Worm (Caenorhabditis elegans): ENCODE results near the gene ins-16.

The ins-16 gene

ce11 chrIII:2098185-2098584, 37.4 kb upstream of the ins-16 start:
- TF ChIP-seq ceh-28 (tag; optimal IDR thresholded peaks at IDR 0.05): peak; percentile 85
- TF ChIP-seq aha-1 (tag): no peak

DNA sequence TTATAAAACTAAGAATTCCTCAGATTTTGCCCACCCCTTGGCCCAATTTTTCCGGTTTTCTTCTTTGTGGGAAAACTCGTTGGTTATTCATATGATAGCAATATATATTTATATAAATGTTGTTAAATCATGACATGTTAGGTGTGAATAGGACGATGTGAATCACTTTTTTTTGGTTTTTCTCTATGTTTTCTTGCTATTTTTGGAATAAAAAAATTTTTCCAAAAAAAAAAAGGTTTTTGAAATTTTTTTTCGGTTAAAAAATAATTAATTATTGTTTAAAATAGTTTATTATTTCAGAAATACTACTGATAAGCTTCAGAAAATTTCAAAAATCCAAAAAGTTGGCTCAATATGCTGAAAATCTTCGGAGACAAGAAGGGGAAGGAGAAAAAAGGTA, 31.7 kb upstream of the ins-16 start, which contains the start of gene Y48G9A.9:
TSS of gene Y48G9A.9 (plus strand) at position 301 of the 400 bp plus-strand sequence.
- TF ChIP-seq madf-9 (GFP tag; conservative IDR thresholded peaks at IDR 0.05) (no peak), R02D3.7 (tag; optimal IDR thresholded peaks at IDR 0.05) (no peak), lin-38 (GFP tag; IDR thresholded peaks at IDR 0.05) (no peak), set-16 (GFP tag; IDR thresholded peaks at IDR 0.05) (no peak), madf-5 (GFP tag; IDR thresholded peaks at IDR 0.05) (no peak), hif-1 (tag; optimal IDR thresholded peaks at IDR 0.05) (no peak), rbr-2 (tag; optimal IDR thresholded peaks at IDR 0.05) (no peak), hlh-11 (tag; optimal IDR thresholded peaks at IDR 0.05) (no peak), F37D6.2 (tag; optimal IDR thresholded peaks at IDR 0.05) (no peak), F49E8.2 (tag; optimal IDR thresholded peaks at IDR 0.05; ENCODE audit: borderline replicate concordance) (no peak), Y75B8A.6 (GFP tag; IDR thresholded peaks at IDR 0.05) (no peak), F26F4.8 (GFP tag; conservative IDR thresholded peaks at IDR 0.05) (no peak)

DNA sequence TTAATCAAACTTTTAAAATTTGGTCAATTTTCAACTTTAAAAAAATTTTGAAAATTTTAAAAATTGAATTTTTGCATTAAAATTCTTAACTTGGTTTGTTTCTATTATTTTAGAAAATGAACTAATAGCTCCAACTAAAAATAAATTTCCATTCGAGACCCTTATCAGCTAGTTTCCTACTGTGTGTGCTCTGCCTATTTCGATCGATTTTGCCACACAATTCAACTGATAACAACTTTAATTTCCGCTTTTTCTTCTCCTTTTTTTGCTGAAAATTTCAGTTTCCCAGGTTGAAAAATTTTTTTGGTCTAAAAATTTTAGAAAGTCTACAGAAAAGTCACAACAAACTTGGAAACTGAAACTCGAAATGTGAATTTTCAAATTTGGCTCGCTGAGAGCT, 30.6 kb upstream of the ins-16 start:
- TF ChIP-seq F10B5.3 (tag; optimal IDR thresholded peaks at IDR 0.05) (no peak), arid-1 (GFP tag; conservative IDR thresholded peaks at IDR 0.05) (no peak), dmd-6 (GFP tag; IDR thresholded peaks at IDR 0.05) (peak; percentile 6; the same call in 1 of the 2 replicates), ZK337.2 (GFP tag; IDR thresholded peaks at IDR 0.05) (no peak), F26F4.8 (GFP tag; conservative IDR thresholded peaks at IDR 0.05) (no peak), hmg-1.1 (GFP tag; IDR thresholded peaks at IDR 0.05) (no peak), unc-39 (tag; optimal IDR thresholded peaks at IDR 0.05) (no peak), jun-1 (tag; optimal IDR thresholded peaks at IDR 0.05) (no peak), dpl-1 (GFP tag; optimal IDR thresholded peaks at IDR 0.05) (no peak), lin-39 (tag; optimal IDR thresholded peaks at IDR 0.05) (no peak), zfp-2 (tag; optimal IDR thresholded peaks at IDR 0.05) (no peak), D1046.2 (GFP tag; IDR thresholded peaks at IDR 0.05) (no peak), nhr-28 (tag; optimal IDR thresholded peaks at IDR 0.05) (peak; percentile 65), nhr-25 (tag; optimal IDR thresholded peaks at IDR 0.05; ENCODE audit: borderline replicate concordance, insufficient read depth) (no peak), nhr-41 (GFP tag; IDR thresholded peaks at IDR 0.05) (no peak), hif-1 (tag; optimal IDR thresholded peaks at IDR 0.05) (no peak), dmd-9 (GFP tag; IDR thresholded peaks at IDR 0.05) (no peak), pqm-1 (tag; optimal IDR thresholded peaks at IDR 0.05) (peak; percentile 64), madf-9 (GFP tag; conservative IDR thresholded peaks at IDR 0.05) (no peak), rbr-2 (tag; optimal IDR thresholded peaks at IDR 0.05) (no peak), set-16 (GFP tag; IDR thresholded peaks at IDR 0.05) (no peak), nhr-11 (tag; optimal IDR thresholded peaks at IDR 0.05) (no peak), T20F7.1 (GFP tag; optimal IDR thresholded peaks at IDR 0.05) (no peak), dve-1 (tag; optimal IDR thresholded peaks at IDR 0.05; ENCODE audit: insufficient read depth) (peak; percentile 20), daf-19 (GFP tag; conservative IDR thresholded peaks at IDR 0.05) (no peak), Y75B8A.6 (GFP tag; IDR thresholded peaks at IDR 0.05) (no peak), lir-3 (tag; optimal IDR thresholded peaks at IDR 0.05) (no peak), lin-1 (GFP tag; IDR thresholded peaks at IDR 0.05) (no peak), zip-2 (tag; optimal IDR thresholded peaks at IDR 0.05) (no peak), zag-1 (tag; optimal IDR thresholded peaks at IDR 0.05) (no peak), daf-16 (GFP tag; optimal IDR thresholded peaks at IDR 0.05) (no peak), daf-16 (tag; optimal IDR thresholded peaks at IDR 0.05) (peak; percentile 54), saeg-2 (GFP tag; IDR thresholded peaks at IDR 0.05) (no peak), mxl-2 (GFP tag; conservative IDR thresholded peaks at IDR 0.05) (no peak), spr-1 (tag; optimal IDR thresholded peaks at IDR 0.05) (no peak), ztf-11 (tag; optimal IDR thresholded peaks at IDR 0.05) (no peak), lin-13 (GFP tag; optimal IDR thresholded peaks at IDR 0.05) (no peak), unc-62 (GFP tag; optimal IDR thresholded peaks at IDR 0.05 in 1 of 2) (peak in 1 of 2 experiments; percentile 57), unc-62 (tag; optimal IDR thresholded peaks at IDR 0.05) (no peak), Y48G9A.11 (GFP tag; IDR thresholded peaks at IDR 0.05) (no peak)

Measured in whole organism, L4 larva.